Fruit fly (Drosophila melanogaster): ENCODE results near the gene CG8064.

DNA sequence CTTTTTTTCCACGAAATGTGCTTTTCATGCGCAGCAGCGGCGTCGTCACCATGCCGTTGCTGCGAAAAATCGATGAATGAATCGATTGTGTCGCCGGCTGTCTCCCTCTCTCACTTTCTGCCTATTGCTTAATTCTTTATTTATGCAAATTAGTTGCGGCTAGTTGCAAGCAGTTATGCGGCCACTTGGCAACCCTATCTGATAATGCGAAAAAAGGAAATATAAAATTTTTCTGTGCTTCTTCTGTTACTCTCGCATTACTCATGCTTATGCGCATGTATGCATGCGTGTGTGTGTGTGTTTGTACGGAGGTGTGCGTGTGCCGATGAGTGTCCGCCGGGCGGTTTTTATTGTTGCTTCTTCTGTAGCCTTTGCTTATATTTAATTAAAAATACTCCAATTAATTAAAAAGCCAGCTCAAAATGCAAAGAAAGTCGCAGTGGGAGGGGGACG is 39.7 kb upstream of the CG8064 start:
- TF ChIP-seq dsf (GFP tag; optimal IDR thresholded peaks at IDR 0.05; ENCODE audit: borderline replicate concordance): no peak
- TF ChIP-seq pan (optimal IDR thresholded peaks at IDR 0.05): no peak
- no peak for TF ChIP-seq N (GFP tag; optimal IDR thresholded peaks at IDR 0.05)
- TF ChIP-seq fru (GFP tag; optimal IDR thresholded peaks at IDR 0.05): peak; percentile 7
- TF ChIP-seq br (GFP tag; optimal IDR thresholded peaks at IDR 0.05): peak; percentile 19
- no peak for TF ChIP-seq sage (GFP tag; optimal IDR thresholded peaks at IDR 0.05)
- TF ChIP-seq usp (GFP tag; optimal IDR thresholded peaks at IDR 0.05): no peak
- TF ChIP-seq Dfd (GFP tag; optimal IDR thresholded peaks at IDR 0.05): no peak
- no peak for TF ChIP-seq OdsH (GFP tag; optimal IDR thresholded peaks at IDR 0.05)
- TF ChIP-seq Jra (GFP tag; optimal IDR thresholded peaks at IDR 0.05): peak; percentile 59
- TF ChIP-seq Rel (GFP tag; optimal IDR thresholded peaks at IDR 0.05): peak; percentile 30
- TF ChIP-seq Rel (tag; optimal IDR thresholded peaks at IDR 0.05): no peak
- no peak for TF ChIP-seq psq (GFP tag; optimal IDR thresholded peaks at IDR 0.05)

Data from whole organism, wandering third instar larva.